Fruit fly (Drosophila melanogaster) whole organism, prepupa: ENCODE measurements around the gene CAHbeta.

Experiments used
- CG11902 ChIP-seq: fragments of 200-800 bp; sonication (Bioruptor generic); optimal IDR thresholded peaks from 3 replicates; lab custom pipeline; 2016; ENCODE audit warnings: missing biosample characterization, missing genetic modification characterization
- CG15336 ChIP-seq: fragments of 200-800 bp; sonication (Bioruptor generic); IDR thresholded peaks from 2 replicates; pipeline ENCODE4 v1.3.6; 2022; ENCODE audit warnings: missing biosample characterization, missing genetic modification characterization
- CG16779 ChIP-seq: fragments of 200-800 bp; sonication (Bioruptor generic); optimal IDR thresholded peaks from 3 replicates; lab custom pipeline; 2017; ENCODE audit warnings: missing biosample characterization, mild to moderate bottlenecking, missing genetic modification characterization
- CG3919 ChIP-seq: fragments of 200-800 bp; sonication (Bioruptor generic); optimal IDR thresholded peaks from 3 replicates; lab custom pipeline; 2016; ENCODE audit warnings: missing biosample characterization, missing genetic modification characterization
- CG6276 ChIP-seq: fragments of 200-800 bp; sonication (Bioruptor generic); optimal IDR thresholded peaks from 2 replicates; lab custom pipeline; 2017; ENCODE audit warnings: missing biosample characterization, mild to moderate bottlenecking, missing genetic modification characterization
- CG8119 ChIP-seq: fragments of 200-800 bp; sonication (Bioruptor generic); IDR thresholded peaks from 3 replicates; pipeline ENCODE4 v1.3.6; 2022; ENCODE audit warnings: missing biosample characterization, missing genetic modification characterization
- CG8319 ChIP-seq: fragments of 200-800 bp; sonication (Bioruptor generic); optimal IDR thresholded peaks from 3 replicates; lab custom pipeline; 2016; ENCODE audit warnings: missing biosample characterization, missing genetic modification characterization
- Gug ChIP-seq: fragments of 200-800 bp; sonication (Bioruptor generic); IDR thresholded peaks from 2 replicates; pipeline ENCODE4 v1.3.6; 2022; ENCODE audit warnings: missing biosample characterization, missing genetic modification characterization
- Hr39 ChIP-seq: fragments of 200-800 bp; sonication (Bioruptor generic); optimal IDR thresholded peaks from 2 replicates; lab custom pipeline; 2016; ENCODE audit warnings: missing biosample characterization, missing genetic modification characterization
- Hr4 ChIP-seq: fragments of 200-800 bp; sonication (Bioruptor generic); optimal IDR thresholded peaks from 3 replicates; lab custom pipeline; 2016; ENCODE audit warnings: missing biosample characterization, missing genetic modification characterization
- Lpt ChIP-seq: fragments of 200-800 bp; sonication (Bioruptor generic); optimal IDR thresholded peaks from 3 replicates; lab custom pipeline; 2016; ENCODE audit warnings: missing biosample characterization, missing genetic modification characterization
- achi ChIP-seq: fragments of 200-800 bp; sonication (Bioruptor generic); optimal IDR thresholded peaks from 3 replicates; lab custom pipeline; 2016; ENCODE audit warnings: missing biosample characterization, missing genetic modification characterization
- salr ChIP-seq, 2 experiments: fragments of 200-800 bp; sonication (Bioruptor generic); optimal IDR thresholded peaks; 3 replicates each; lab custom pipeline; 2016 to 2018; ENCODE audit warnings: missing biosample characterization in 2 of 2, missing genetic modification characterization in 2 of 2, mild to moderate bottlenecking in 1 of 2

DNA sequence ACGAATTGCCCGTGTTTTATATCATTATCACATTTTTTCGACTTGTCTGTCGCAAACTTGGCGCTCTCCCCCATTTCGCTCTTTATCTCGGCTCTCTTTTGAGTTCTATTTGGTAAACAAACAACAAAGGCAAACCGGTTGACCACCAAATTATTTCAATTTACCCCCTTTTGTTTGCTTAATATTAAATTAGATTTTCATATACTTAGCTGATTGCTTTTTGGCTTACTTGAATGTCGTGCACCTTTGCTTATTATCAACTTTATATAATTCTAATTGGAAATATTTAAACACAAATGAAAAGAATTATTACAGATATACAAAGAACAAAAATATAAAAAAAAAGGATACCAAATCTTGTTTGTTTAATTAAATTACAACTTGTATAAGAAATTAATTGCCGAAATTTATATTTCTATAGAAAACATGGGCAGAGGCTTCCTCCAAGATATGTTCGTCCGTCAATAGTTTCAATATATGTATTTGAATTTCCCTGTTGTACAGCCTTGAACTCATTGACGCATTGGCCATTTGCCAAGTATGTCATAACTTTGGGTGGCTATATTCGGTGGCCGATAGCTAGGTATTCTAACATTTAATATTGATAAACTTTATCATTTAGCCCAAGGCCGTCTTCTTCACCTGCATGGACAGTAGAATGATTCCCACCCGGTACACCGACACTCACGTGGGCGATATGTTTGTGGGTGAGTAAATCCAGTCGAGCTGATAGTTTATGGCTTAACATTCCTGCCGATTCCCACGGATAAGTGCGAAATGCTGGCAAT lies 743 bp downstream of the CAHbeta start:
- no peak for TF ChIP-seq CG8119 (GFP tag; lab: Robert Waterston, UW)
- TF ChIP-seq salr (GFP tag; optimal IDR thresholded peaks at IDR 0.05; lab: Kevin White, UChicago), result no peak
- TF ChIP-seq Hr4, result no peak
- no peak for TF ChIP-seq CG16779
- no peak for TF ChIP-seq CG6276 (GFP tag; lab: Kevin White, UChicago)
- no peak for TF ChIP-seq achi (GFP tag; lab: Kevin White, UChicago)
- no peak for TF ChIP-seq CG11902 (GFP tag; lab: Kevin White, UChicago)
- TF ChIP-seq CG8319 (GFP tag; lab: Kevin White, UChicago), result no peak
- TF ChIP-seq Gug (GFP tag; lab: Robert Waterston, UW), result no peak
- TF ChIP-seq Lpt (GFP tag; lab: Kevin White, UChicago), result no peak
- no peak for TF ChIP-seq Hr39 (GFP tag; lab: Kevin White, UChicago)
- TF ChIP-seq CG3919, result no peak
- TF ChIP-seq CG15336 (GFP tag; lab: Robert Waterston, UW), result no peak
